Worm (Caenorhabditis elegans) whole organism, L4 larva: ENCODE results near the gene gbh-1.

Experiments used
- F44E2.7 ChIP-seq: fragments of 200-800 bp; sonication (Bioruptor generic); IDR thresholded peaks from 2 replicates; pipeline ENCODE4 v2.1.2; 2022; ENCODE audit warnings: missing genetic modification characterization, missing compliant biosample characterization
- ama-1 ChIP-seq: fragments of 150-350 bp; optimal IDR thresholded peaks from 2 replicates; lab custom pipeline; 2014; ENCODE audit warnings: inconsistent platforms, mixed read lengths
- egl-27 ChIP-seq: sonication (generic microtip); optimal IDR thresholded peaks from 3 replicates; lab custom pipeline; 2017; ENCODE audit warnings: missing biosample characterization, missing genetic modification reagents, missing genetic modification characterization
- lim-7 ChIP-seq: fragments of 200-800 bp; sonication (Bioruptor generic); IDR thresholded peaks from 2 replicates; pipeline ENCODE4 v1.3.6; 2022; ENCODE audit warnings: missing genetic modification characterization, missing compliant biosample characterization
- lin-39 ChIP-seq: fragments of 150-350 bp; optimal IDR thresholded peaks from 2 replicates; lab custom pipeline; 2014; ENCODE audit warnings: missing biosample characterization, missing genetic modification reagents, missing genetic modification characterization
- nhr-76 ChIP-seq: fragments of 150-350 bp; optimal IDR thresholded peaks from 2 replicates; lab custom pipeline; 2014; ENCODE audit warnings: missing biosample characterization, missing genetic modification characterization
- ztf-11 ChIP-seq: fragments of 150-350 bp; optimal IDR thresholded peaks from 2 replicates; lab custom pipeline; 2014; ENCODE audit warnings: missing biosample characterization, missing genetic modification characterization

- TF ChIP-seq lim-7 (GFP tag; lab: Robert Waterston, UW) (no peak), lin-39 (no peak), ama-1 (lab: Kevin White, UChicago) (no peak), ztf-11 (tag; lab: Kevin White, UChicago) (no peak), nhr-76 (tag; lab: Kevin White, UChicago) (no peak), F44E2.7 (no peak), egl-27 (no peak)
Measured at ce11 chrII:10723069-10723468, 29.5 kb upstream of the gbh-1 start, which contains the start of gene C09G5.14.
